Fruit fly (Drosophila melanogaster): ENCODE measurements around the gene Pvf3.

Gene Pvf3

dm6 chr2L:7051740-7052139 lies 105.8 kb downstream of the Pvf3 start:
- no peak for TF ChIP-seq Clk (GFP tag; optimal IDR thresholded peaks at IDR 0.05)
- TF ChIP-seq ovo (GFP tag; optimal IDR thresholded peaks at IDR 0.05), result no peak

- TF ChIP-seq ovo (GFP tag; optimal IDR thresholded peaks at IDR 0.05) (peak; percentile 72), pad (GFP tag; optimal IDR thresholded peaks at IDR 0.05) (peak; percentile 63), CG12768 (GFP tag; optimal IDR thresholded peaks at IDR 0.05) (no peak)
These were observed 106.9 kb downstream of the Pvf3 start for dm6 chr2L:7050492-7051182.

DNA sequence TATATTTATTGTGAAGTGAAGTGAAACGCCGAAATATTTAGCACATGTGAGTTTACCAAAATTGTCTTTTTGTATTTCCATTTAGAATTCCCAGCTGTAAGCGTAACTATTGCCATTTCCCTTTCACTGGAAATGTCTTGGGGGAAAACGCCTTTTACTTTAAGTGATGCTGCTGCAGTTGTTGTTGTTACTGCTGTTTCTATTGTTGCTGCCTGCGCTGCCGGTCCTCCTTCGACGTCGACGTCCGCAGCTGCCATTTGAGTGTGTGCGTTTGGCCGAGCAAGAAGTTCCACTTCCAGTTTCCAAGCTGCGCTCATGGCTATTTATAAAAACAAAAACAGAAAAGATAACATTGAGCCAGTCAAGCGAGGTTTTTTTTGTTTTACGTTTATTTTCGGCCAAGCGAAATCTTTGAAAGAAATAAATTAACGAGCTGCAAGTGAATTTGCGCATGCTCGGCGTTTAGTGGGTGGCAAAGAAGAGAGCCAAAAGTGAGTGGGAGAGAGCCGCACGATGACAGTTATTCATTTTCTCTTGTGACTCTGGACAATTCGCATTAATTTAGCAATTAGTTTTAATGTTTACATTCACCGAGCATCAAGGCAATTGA lies 107.7 kb downstream of the Pvf3 start:
- TF ChIP-seq Clk (GFP tag; optimal IDR thresholded peaks at IDR 0.05) (no peak), CG11617 (GFP tag; optimal IDR thresholded peaks at IDR 0.05) (no peak), CG12768 (GFP tag; optimal IDR thresholded peaks at IDR 0.05) (no peak), CG14711 (tag; optimal IDR thresholded peaks at IDR 0.05) (no peak), bab1 (GFP tag; optimal IDR thresholded peaks at IDR 0.05) (no peak), cic (GFP tag; optimal IDR thresholded peaks at IDR 0.05) (no peak), ovo (GFP tag; optimal IDR thresholded peaks at IDR 0.05) (no peak)

DNA sequence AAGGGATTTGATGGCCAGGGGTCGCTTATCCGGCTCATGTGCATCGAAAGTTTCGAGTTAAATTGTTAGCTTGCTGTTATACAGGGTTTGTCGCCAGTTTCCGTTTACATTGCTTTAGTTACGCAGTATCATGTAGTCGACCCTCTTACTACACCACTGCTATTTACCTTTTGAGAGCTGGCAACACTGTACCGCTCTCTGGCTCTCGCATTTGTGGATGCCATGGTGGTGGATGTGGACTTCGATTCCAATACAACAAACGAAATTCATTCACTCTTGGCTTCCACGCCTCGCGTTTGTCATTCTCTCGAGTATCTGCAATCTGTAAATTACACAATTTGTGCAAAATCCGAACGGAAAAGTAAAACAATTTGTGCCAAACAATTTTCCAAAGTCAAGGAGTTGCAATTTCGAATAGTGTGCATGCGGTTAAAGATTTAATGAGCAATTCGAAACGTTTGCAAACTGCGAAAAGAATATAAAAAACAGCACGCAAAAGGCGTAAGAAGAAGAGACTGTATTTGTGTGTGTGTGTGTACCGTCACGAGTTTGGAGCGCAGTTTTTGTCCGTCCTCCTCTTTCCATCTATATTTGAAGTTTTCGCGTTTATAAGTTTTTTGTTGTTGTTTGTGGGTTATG lies 108.4 kb downstream of the Pvf3 start:
- peak; percentile 58 for TF ChIP-seq CG33017 (tag; optimal IDR thresholded peaks at IDR 0.05)
- peak; percentile 10 for TF ChIP-seq CG7045 (GFP tag; optimal IDR thresholded peaks at IDR 0.05)
- peak; percentile 43 for TF ChIP-seq CG14711 (tag; optimal IDR thresholded peaks at IDR 0.05)
- peak; percentile 21 for TF ChIP-seq ovo (GFP tag; optimal IDR thresholded peaks at IDR 0.05)
- peak; percentile 81 for TF ChIP-seq CG12768 (GFP tag; optimal IDR thresholded peaks at IDR 0.05)
- TF ChIP-seq Crg-1 (GFP tag; optimal IDR thresholded peaks at IDR 0.05), result no peak
- TF ChIP-seq tj (GFP tag; optimal IDR thresholded peaks at IDR 0.05), result peak; percentile 55
- TF ChIP-seq kay (GFP tag; ENCODE audit: borderline replicate concordance), result peak; percentile 85
- TF ChIP-seq CG7101 (tag; optimal IDR thresholded peaks at IDR 0.05), result peak; percentile 45
- no peak for TF ChIP-seq CG5204 (GFP tag; optimal IDR thresholded peaks at IDR 0.05)
- TF ChIP-seq Clk (GFP tag; optimal IDR thresholded peaks at IDR 0.05), result no peak
- TF ChIP-seq CG11617 (GFP tag; optimal IDR thresholded peaks at IDR 0.05), result peak; percentile 46
- TF ChIP-seq Mnt (GFP tag; optimal IDR thresholded peaks at IDR 0.05), result peak; percentile 73
- TF ChIP-seq cic (GFP tag; optimal IDR thresholded peaks at IDR 0.05), result peak; percentile 97
- peak; percentile 59 for TF ChIP-seq Hr96 (GFP tag; optimal IDR thresholded peaks at IDR 0.05)
- peak; percentile 9 for TF ChIP-seq pad (GFP tag; optimal IDR thresholded peaks at IDR 0.05)
- peak; percentile 55 for TF ChIP-seq toe (GFP tag; optimal IDR thresholded peaks at IDR 0.05)
- no peak for TF ChIP-seq CG1620 (GFP tag; optimal IDR thresholded peaks at IDR 0.05)
- no peak for TF ChIP-seq cnc (optimal IDR thresholded peaks at IDR 0.05)
- TF ChIP-seq bab1 (GFP tag; optimal IDR thresholded peaks at IDR 0.05), result peak; percentile 55
